Worm (Caenorhabditis elegans) whole organism, late embryonic: ENCODE measurements around the gene atg-16.2.

Experiments
- C38D4.7 ChIP-seq: fragments of 200-800 bp; sonication (Bioruptor generic); optimal IDR thresholded peaks from 2 replicates; lab custom pipeline; 2018; ENCODE audit warnings: mild to moderate bottlenecking, missing genetic modification characterization, moderate library complexity, missing compliant biosample characterization
- K09A11.1 ChIP-seq: sonication (generic microtip); optimal IDR thresholded peaks from 2 replicates; lab custom pipeline; 2017; ENCODE audit warnings: antibody characterized with exemption, mild to moderate bottlenecking, missing genetic modification characterization, missing compliant biosample characterization; ENCODE audit not compliant: insufficient read depth
- Y22D7AL.16 ChIP-seq: sonication (generic microtip); optimal IDR thresholded peaks from 2 replicates; lab custom pipeline; 2016; ENCODE audit warnings: missing genetic modification characterization, missing compliant biosample characterization
- ama-1 ChIP-seq: fragments of 150-350 bp; optimal IDR thresholded peaks from 2 replicates; lab custom pipeline; 2014
- ceh-14 ChIP-seq: sonication (generic microtip); optimal IDR thresholded peaks from 2 replicates; lab custom pipeline; 2016; ENCODE audit warnings: missing genotype, missing genetic modification characterization, missing compliant biosample characterization
- ceh-18 ChIP-seq: sonication (generic microtip); optimal IDR thresholded peaks from 2 replicates; lab custom pipeline; 2016; ENCODE audit warnings: missing genetic modification characterization, missing compliant biosample characterization
- ceh-2 ChIP-seq: sonication (generic microtip); optimal IDR thresholded peaks from 2 replicates; lab custom pipeline; 2016; ENCODE audit warnings: missing genotype, missing genetic modification characterization, missing compliant biosample characterization
- ceh-45 ChIP-seq: fragments of 200-800 bp; sonication (Bioruptor generic); IDR thresholded peaks from 2 replicates; pipeline ENCODE4 v1.3.6; 2022; ENCODE audit warnings: missing genetic modification reagents, missing genetic modification characterization, missing compliant biosample characterization
- che-1 ChIP-seq: sonication (generic microtip); optimal IDR thresholded peaks from 2 replicates; lab custom pipeline; 2016; ENCODE audit warnings: mild to moderate bottlenecking, missing genetic modification characterization, missing compliant biosample characterization
- dmd-4 ChIP-seq: sonication (generic microtip); optimal IDR thresholded peaks from 2 replicates; lab custom pipeline; 2016; ENCODE audit warnings: borderline replicate concordance, missing genetic modification characterization, missing compliant biosample characterization
- elt-4 ChIP-seq: sonication (generic microtip); optimal IDR thresholded peaks from 2 replicates; lab custom pipeline; 2016; ENCODE audit warnings: missing genetic modification characterization, missing compliant biosample characterization
- fkh-10 ChIP-seq: fragments of 150-350 bp; optimal IDR thresholded peaks from 2 replicates; lab custom pipeline; 2014; ENCODE audit warnings: missing biosample characterization, missing genetic modification reagents, missing genetic modification characterization
- hlh-30 ChIP-seq: sonication (generic microtip); optimal IDR thresholded peaks from 2 replicates; lab custom pipeline; 2017; ENCODE audit warnings: antibody characterized with exemption, missing genetic modification characterization, missing compliant biosample characterization; ENCODE audit not compliant: insufficient read depth
- hlh-8 ChIP-seq: sonication (generic microtip); optimal IDR thresholded peaks from 2 replicates; lab custom pipeline; 2016; ENCODE audit warnings: missing genotype, missing genetic modification characterization, missing compliant biosample characterization
- lim-6 ChIP-seq: sonication (generic microtip); optimal IDR thresholded peaks from 2 replicates; lab custom pipeline; 2016; ENCODE audit warnings: missing genetic modification characterization, missing compliant biosample characterization
- lin-11 ChIP-seq: fragments of 200-800 bp; sonication (Bioruptor generic); optimal IDR thresholded peaks from 2 replicates; lab custom pipeline; 2018; ENCODE audit warnings: mild to moderate bottlenecking, missing genetic modification characterization, missing compliant biosample characterization
- pag-3 ChIP-seq: sonication (generic microtip); optimal IDR thresholded peaks from 2 replicates; lab custom pipeline; 2016; ENCODE audit warnings: missing compliant biosample characterization, missing genetic modification characterization, borderline replicate concordance
- pat-9 ChIP-seq: fragments of 200-800 bp; sonication (Bioruptor generic); optimal IDR thresholded peaks from 2 replicates; lab custom pipeline; 2018; ENCODE audit warnings: mild to moderate bottlenecking, missing genetic modification characterization, moderate library complexity, missing compliant biosample characterization
- pax-1 ChIP-seq: fragments of 150-350 bp; optimal IDR thresholded peaks from 2 replicates; lab custom pipeline; 2014; ENCODE audit warnings: missing biosample characterization, missing genetic modification characterization
- pha-2 ChIP-seq: sonication (generic microtip); optimal IDR thresholded peaks from 2 replicates; lab custom pipeline; 2017; ENCODE audit warnings: mild to moderate bottlenecking, missing genetic modification characterization, missing compliant biosample characterization
- pros-1 ChIP-seq: fragments of 150-350 bp; optimal IDR thresholded peaks from 2 replicates; lab custom pipeline; 2014; ENCODE audit warnings: missing biosample characterization, missing genetic modification reagents, missing genetic modification characterization
- ref-2 ChIP-seq: sonication (generic microtip); optimal IDR thresholded peaks from 2 replicates; lab custom pipeline; 2016; ENCODE audit warnings: missing genetic modification characterization, missing compliant biosample characterization
- sdc-2 ChIP-seq: sonication (generic microtip); optimal IDR thresholded peaks from 2 replicates; lab custom pipeline; 2016; ENCODE audit warnings: missing genotype, missing genetic modification characterization, missing compliant biosample characterization
- sox-4 ChIP-seq: sonication (generic microtip); optimal IDR thresholded peaks from 2 replicates; lab custom pipeline; 2017; ENCODE audit warnings: mild to moderate bottlenecking, missing genetic modification characterization, inconsistent platforms, missing compliant biosample characterization
- syd-9 ChIP-seq: sonication (generic microtip); optimal IDR thresholded peaks from 2 replicates; lab custom pipeline; 2016; ENCODE audit warnings: mild to moderate bottlenecking, missing genetic modification characterization, moderate library complexity, missing compliant biosample characterization
- tbx-2 ChIP-seq: sonication (generic microtip); optimal IDR thresholded peaks from 2 replicates; lab custom pipeline; 2016; ENCODE audit warnings: missing genetic modification characterization, missing compliant biosample characterization
- tbx-7 ChIP-seq: sonication (generic microtip); optimal IDR thresholded peaks from 2 replicates; lab custom pipeline; 2016; ENCODE audit warnings: missing genotype, missing genetic modification characterization, missing compliant biosample characterization
- ttx-3 ChIP-seq: sonication (generic microtip); optimal IDR thresholded peaks from 2 replicates; lab custom pipeline; 2016; ENCODE audit warnings: missing genetic modification reagents, missing genetic modification characterization, missing compliant biosample characterization
- unc-42 ChIP-seq: sonication (generic microtip); optimal IDR thresholded peaks from 2 replicates; lab custom pipeline; 2016; ENCODE audit warnings: missing genotype, missing genetic modification characterization, missing compliant biosample characterization
- unc-86 ChIP-seq: sonication (generic microtip); optimal IDR thresholded peaks from 2 replicates; lab custom pipeline; 2016; ENCODE audit warnings: missing genetic modification characterization, missing compliant biosample characterization

Gene atg-16.2

ce11 chrII:6499067-6499466 lies 45.9 kb upstream of the atg-16.2 start, which contains the start of gene twk-49:
twk-49 (minus strand) TSS chrII:6499167.
- no peak for TF ChIP-seq K09A11.1 (tag; lab: Kevin White, UChicago)
- no peak for TF ChIP-seq pat-9 (tag; lab: Kevin White, UChicago)
- no peak for TF ChIP-seq Y22D7AL.16 (tag; lab: Kevin White, UChicago)
- no peak for TF ChIP-seq pax-1 (tag; lab: Kevin White, UChicago)
- no peak for TF ChIP-seq lin-11 (tag; lab: Kevin White, UChicago)
- TF ChIP-seq ceh-14 (tag; lab: Kevin White, UChicago) = no peak
- no peak for TF ChIP-seq ref-2 (tag; lab: Kevin White, UChicago)
- no peak for TF ChIP-seq che-1 (tag; lab: Kevin White, UChicago)

- TF ChIP-seq ceh-45 (GFP tag; lab: Robert Waterston, UW) (no peak), unc-42 (tag; lab: Kevin White, UChicago) (peak; percentile 55), ama-1 (lab: Kevin White, UChicago) (no peak)
Observed at ce11 chrII:6498609-6499008, 45.4 kb upstream of the atg-16.2 start.

ce11 chrII:6497137-6497536 lies 43.9 kb upstream of the atg-16.2 start:
- TF ChIP-seq ceh-2 (tag; lab: Kevin White, UChicago) = no peak
- TF ChIP-seq pag-3 (tag; lab: Kevin White, UChicago) = no peak
- no peak for TF ChIP-seq syd-9 (tag; lab: Kevin White, UChicago)
- peak; percentile 24 for TF ChIP-seq unc-42 (tag; lab: Kevin White, UChicago)
- no peak for TF ChIP-seq pha-2 (tag; lab: Kevin White, UChicago)
- TF ChIP-seq, all 69 proteins: peak for 1

- TF ChIP-seq pag-3 (tag; lab: Kevin White, UChicago) (no peak), lim-6 (tag; lab: Kevin White, UChicago) (no peak), fkh-10 (no peak), sdc-2 (tag; lab: Kevin White, UChicago) (no peak), unc-42 (tag; lab: Kevin White, UChicago) (no peak), ttx-3 (tag; lab: Kevin White, UChicago) (no peak), syd-9 (tag; lab: Kevin White, UChicago) (no peak), ceh-18 (tag; lab: Kevin White, UChicago) (no peak), tbx-7 (tag; lab: Kevin White, UChicago) (no peak), pros-1 (tag; lab: Kevin White, UChicago) (no peak), hlh-8 (no peak), dmd-4 (tag; lab: Kevin White, UChicago) (no peak), elt-4 (no peak), ceh-45 (GFP tag; lab: Robert Waterston, UW) (no peak), unc-86 (no peak), tbx-2 (tag; lab: Kevin White, UChicago) (no peak), sox-4 (tag; lab: Kevin White, UChicago) (no peak), pat-9 (tag; lab: Kevin White, UChicago) (no peak), C38D4.7 (GFP tag; lab: Kevin White, UChicago) (no peak)
Observed at ce11 chrII:6496496-6496895, 43.3 kb upstream of the atg-16.2 start.

- no peak for TF ChIP-seq pat-9 (tag; lab: Kevin White, UChicago)
- TF ChIP-seq ceh-2 (tag; lab: Kevin White, UChicago) = no peak
- TF ChIP-seq tbx-2 (tag; lab: Kevin White, UChicago) = no peak
Observed at ce11 chrII:6493709-6494326, 40.6 kb upstream of the atg-16.2 start.

- TF ChIP-seq unc-42 (tag; lab: Kevin White, UChicago) (peak; percentile 84), hlh-30 (tag; lab: Kevin White, UChicago) (no peak)
Observed at ce11 chrII:6493139-6493538, 39.9 kb upstream of the atg-16.2 start.
